Worm (Caenorhabditis elegans) whole organism, young adult: ENCODE results near the gene W03A5.6.
A peak's percentile ranks its signal among the peaks of the same experiment; 100 is the strongest.

ENCODE experiments used
- B0261.1 ChIP-seq: sonication (generic microtip); optimal IDR thresholded peaks from 2 replicates; lab custom pipeline; 2016; ENCODE audit warnings: mild to moderate bottlenecking, missing genetic modification characterization, moderate library complexity, missing compliant biosample characterization
- D2030.7 ChIP-seq: fragments of 200-800 bp; sonication (Bioruptor generic); IDR thresholded peaks from 2 replicates; pipeline ENCODE4 v1.3.6; 2022; ENCODE audit warnings: missing genetic modification reagents, missing genetic modification characterization, missing compliant biosample characterization
- F37B4.10 ChIP-seq: fragments of 200-800 bp; sonication (Bioruptor generic); IDR thresholded peaks from 2 replicates; pipeline ENCODE4 v1.3.6; 2022; ENCODE audit warnings: missing genetic modification characterization, missing compliant biosample characterization
- F52B5.7 ChIP-seq: sonication (generic microtip); optimal IDR thresholded peaks from 2 replicates; lab custom pipeline; 2016; ENCODE audit warnings: mild to moderate bottlenecking, missing genetic modification characterization, missing compliant biosample characterization
- F57C9.4 ChIP-seq: sonication (generic microtip); optimal IDR thresholded peaks from 2 replicates; lab custom pipeline; 2017; ENCODE audit warnings: mild to moderate bottlenecking, missing genetic modification characterization, missing compliant biosample characterization
- K12H6.12 ChIP-seq: fragments of 200-800 bp; sonication (Bioruptor generic); optimal IDR thresholded peaks from 2 replicates; lab custom pipeline; 2018; ENCODE audit warnings: mild to moderate bottlenecking, missing genetic modification characterization, missing compliant biosample characterization
- Y95B8A.8 ChIP-seq: fragments of 200-800 bp; sonication (Bioruptor generic); IDR thresholded peaks from 2 replicates; pipeline ENCODE4 v1.3.6; 2022; ENCODE audit warnings: missing genetic modification reagents, missing genetic modification characterization, missing compliant biosample characterization
- ama-1 ChIP-seq, 3 experiments: fragments of 150-350 bp in 1 of 3; sonication (generic microtip) in 2 of 3; optimal IDR thresholded peaks; 2 replicates each; lab custom pipeline; 2014 to 2018; ENCODE audit warnings: missing biosample characterization in 2 of 3, missing genetic modification characterization in 2 of 3, missing genetic modification reagents in 2 of 3
- aptf-2 ChIP-seq: fragments of 200-800 bp; sonication (Bioruptor generic); conservative IDR thresholded peaks from 2 replicates; pipeline ENCODE4 v1.3.6; 2022; ENCODE audit warnings: missing genetic modification reagents, missing genetic modification characterization, missing compliant biosample characterization
- atf-7 ChIP-seq: sonication (generic microtip); optimal IDR thresholded peaks from 2 replicates; lab custom pipeline; 2017; ENCODE audit warnings: mild to moderate bottlenecking, missing genetic modification characterization, missing compliant biosample characterization
- cebp-1 ChIP-seq, 2 experiments: fragments of 200-800 bp in 1 of 2; sonication (Bioruptor generic) in 1 of 2; sonication (generic microtip) in 1 of 2; IDR thresholded peaks in 1 of 2; optimal IDR thresholded peaks in 1 of 2; 2 replicates each; pipeline versions ENCODE4 v1.3.6 to Lab custom; 2017 to 2022; ENCODE audit warnings: missing compliant biosample characterization in 2 of 2, missing genetic modification characterization in 2 of 2, mild to moderate bottlenecking in 1 of 2, missing genetic modification reagents in 1 of 2, moderate library complexity in 1 of 2
- ceh-27 ChIP-seq: fragments of 200-800 bp; sonication (Bioruptor generic); optimal IDR thresholded peaks from 2 replicates; lab custom pipeline; 2018; ENCODE audit warnings: mild to moderate bottlenecking, missing genetic modification characterization, moderate library complexity, missing compliant biosample characterization
- ceh-40 ChIP-seq: fragments of 200-800 bp; sonication (Bioruptor generic); IDR thresholded peaks from 2 replicates; pipeline ENCODE4 v1.3.6; 2022; ENCODE audit warnings: missing genetic modification characterization, missing compliant biosample characterization
- ceh-91 ChIP-seq: fragments of 200-800 bp; sonication (Bioruptor generic); IDR thresholded peaks from 2 replicates; pipeline ENCODE4 v1.3.6; 2022; ENCODE audit warnings: missing genetic modification reagents, missing genetic modification characterization, missing compliant biosample characterization
- dpff-1 ChIP-seq: sonication (generic microtip); optimal IDR thresholded peaks from 2 replicates; lab custom pipeline; 2017; ENCODE audit warnings: mild to moderate bottlenecking, missing genetic modification characterization, missing compliant biosample characterization
- egl-18 ChIP-seq: fragments of 200-800 bp; sonication (Bioruptor generic); IDR thresholded peaks from 2 replicates; pipeline ENCODE4 v1.3.6; 2022; ENCODE audit warnings: missing genetic modification reagents, missing genetic modification characterization, missing compliant biosample characterization
- egrh-3 ChIP-seq: fragments of 200-800 bp; sonication (Bioruptor generic); IDR thresholded peaks from 2 replicates; pipeline ENCODE4 v1.3.6; 2022; ENCODE audit warnings: missing genetic modification reagents, missing genetic modification characterization, missing compliant biosample characterization
- him-1 ChIP-seq: sonication (generic microtip); optimal IDR thresholded peaks from 2 replicates; lab custom pipeline; 2016; ENCODE audit warnings: missing genotype, missing genetic modification reagents, missing genetic modification characterization, missing compliant biosample characterization
- hsf-1 ChIP-seq: fragments of 200-800 bp; sonication (Bioruptor generic); IDR thresholded peaks from 2 replicates; pipeline ENCODE4 v1.3.6; 2022; ENCODE audit warnings: missing genetic modification reagents, missing genetic modification characterization, missing compliant biosample characterization
- let-526 ChIP-seq: fragments of 200-800 bp; sonication (Bioruptor generic); IDR thresholded peaks from 2 replicates; pipeline ENCODE4 v1.3.6; 2022; ENCODE audit warnings: missing genetic modification reagents, missing genetic modification characterization, missing compliant biosample characterization
- let-607 ChIP-seq, 2 experiments: fragments of 200-800 bp in 1 of 2; sonication (Bioruptor generic) in 1 of 2; sonication (generic microtip) in 1 of 2; optimal IDR thresholded peaks; 2 replicates each; lab custom pipeline; 2016 to 2018; ENCODE audit warnings: mild to moderate bottlenecking in 2 of 2, missing compliant biosample characterization in 2 of 2, missing genetic modification characterization in 2 of 2, moderate library complexity in 2 of 2, missing genotype in 1 of 2
- lin-26 ChIP-seq: fragments of 200-800 bp; sonication (Bioruptor generic); IDR thresholded peaks from 2 replicates; pipeline ENCODE4 v1.3.6; 2022; ENCODE audit warnings: missing genetic modification reagents, missing genetic modification characterization, missing compliant biosample characterization
- lin-54 ChIP-seq: fragments of 200-800 bp; sonication (Bioruptor generic); optimal IDR thresholded peaks from 2 replicates; lab custom pipeline; 2018; ENCODE audit warnings: mild to moderate bottlenecking, missing genetic modification characterization, missing compliant biosample characterization
- madf-6 ChIP-seq: fragments of 200-800 bp; sonication (Bioruptor generic); IDR thresholded peaks from 2 replicates; pipeline ENCODE4 v1.3.6; 2022; ENCODE audit warnings: missing genetic modification reagents, missing genetic modification characterization, missing compliant biosample characterization
- madf-8 ChIP-seq: fragments of 200-800 bp; sonication (Bioruptor generic); conservative IDR thresholded peaks from 2 replicates; pipeline ENCODE4 v1.3.6; 2022; ENCODE audit warnings: missing genetic modification reagents, missing genetic modification characterization, missing compliant biosample characterization
- nfya-1 ChIP-seq: sonication (generic microtip); optimal IDR thresholded peaks from 2 replicates; lab custom pipeline; 2017; ENCODE audit warnings: antibody characterized with exemption, missing compliant biosample characterization, missing genetic modification characterization, borderline replicate concordance; ENCODE audit not compliant: insufficient read depth
- nfya-2 ChIP-seq: fragments of 200-800 bp; sonication (Bioruptor generic); IDR thresholded peaks from 2 replicates; pipeline ENCODE4 v1.3.6; 2022; ENCODE audit warnings: missing genetic modification reagents, missing genetic modification characterization, missing compliant biosample characterization
- nfyb-1 ChIP-seq: fragments of 200-800 bp; sonication (Bioruptor generic); IDR thresholded peaks from 2 replicates; pipeline ENCODE4 v1.3.6; 2022; ENCODE audit warnings: missing genetic modification reagents, missing genetic modification characterization, missing compliant biosample characterization
- nhr-120 ChIP-seq: fragments of 200-800 bp; sonication (Bioruptor generic); IDR thresholded peaks from 2 replicates; pipeline ENCODE4 v1.3.6; 2022; ENCODE audit warnings: missing genetic modification characterization, missing compliant biosample characterization
- nhr-27 ChIP-seq: fragments of 200-800 bp; sonication (Bioruptor generic); optimal IDR thresholded peaks from 2 replicates; lab custom pipeline; 2018; ENCODE audit warnings: mild to moderate bottlenecking, missing genetic modification characterization, moderate library complexity, missing compliant biosample characterization
- rcor-1 ChIP-seq: fragments of 200-800 bp; sonication (Bioruptor generic); IDR thresholded peaks from 2 replicates; pipeline ENCODE4 v1.3.6; 2022; ENCODE audit warnings: missing genetic modification reagents, missing genetic modification characterization, missing compliant biosample characterization
- snpc-1.1 ChIP-seq: sonication (generic microtip); optimal IDR thresholded peaks from 2 replicates; lab custom pipeline; 2017; ENCODE audit warnings: missing genetic modification characterization, mild to moderate bottlenecking, missing compliant biosample characterization, antibody characterized with exemption, moderate library complexity, missing genotype, missing genetic modification reagents; ENCODE audit not compliant: insufficient read depth
- snpc-3.4 ChIP-seq: sonication (generic microtip); optimal IDR thresholded peaks from 2 replicates; lab custom pipeline; 2017; ENCODE audit warnings: missing genetic modification characterization, mild to moderate bottlenecking, missing compliant biosample characterization, antibody characterized with exemption, moderate library complexity, missing genotype, missing genetic modification reagents
- snpc-4 ChIP-seq, 5 experiments: fragments of 150-350 bp in 1 of 5; sonication (generic microtip) in 4 of 5; optimal IDR thresholded peaks; 2 replicates each; lab custom pipeline; 2014 to 2018; ENCODE audit warnings: missing genetic modification characterization in 5 of 5, missing biosample characterization in 3 of 5, antibody characterized with exemption in 2 of 5, mild to moderate bottlenecking in 2 of 5, missing compliant biosample characterization in 2 of 5, missing genotype in 2 of 5, moderate library complexity in 2 of 5, missing genetic modification reagents in 1 of 5
- somi-1 ChIP-seq: fragments of 200-800 bp; sonication (Bioruptor generic); optimal IDR thresholded peaks from 2 replicates; lab custom pipeline; 2018; ENCODE audit warnings: mild to moderate bottlenecking, missing genetic modification characterization, missing compliant biosample characterization
- zfh-2 ChIP-seq: fragments of 200-800 bp; sonication (Bioruptor generic); conservative IDR thresholded peaks from 2 replicates; pipeline ENCODE4 v1.3.6; 2022; ENCODE audit warnings: missing genetic modification reagents, missing genetic modification characterization, missing compliant biosample characterization
- ztf-18 ChIP-seq: sonication (generic microtip); optimal IDR thresholded peaks from 2 replicates; lab custom pipeline; 2016; ENCODE audit warnings: missing genotype, mild to moderate bottlenecking, missing genetic modification characterization, missing compliant biosample characterization
- ztf-3 ChIP-seq: fragments of 200-800 bp; sonication (Bioruptor generic); optimal IDR thresholded peaks from 2 replicates; lab custom pipeline; 2018; ENCODE audit warnings: mild to moderate bottlenecking, missing genetic modification characterization, missing compliant biosample characterization

Gene W03A5.6

DNA sequence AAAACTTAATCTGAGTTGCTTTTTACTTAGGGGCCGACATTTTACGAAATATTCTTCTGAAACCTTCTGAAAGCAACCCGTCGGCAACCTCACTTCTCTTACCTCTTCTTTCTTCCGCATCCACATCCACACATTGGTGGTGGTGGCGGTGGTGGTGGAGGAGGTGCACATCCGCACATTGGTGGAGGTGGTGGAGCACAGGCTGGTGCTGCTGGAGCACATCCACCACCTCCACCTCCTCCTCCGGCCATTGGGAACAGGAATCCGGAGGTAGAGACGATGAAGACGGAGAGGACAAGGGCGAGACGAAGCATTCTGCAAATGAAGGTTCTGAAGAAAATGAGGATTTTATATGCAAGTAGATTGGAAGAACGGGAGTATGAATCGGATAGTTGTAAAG lies 26.8 kb downstream of the W03A5.6 start, which contains the start of gene grl-22:
TSS of gene grl-22 (minus strand) at position 332 of the 400 bp plus-strand sequence.
- no peak for TF ChIP-seq F57C9.4 (tag; lab: Kevin White, UChicago)
- TF ChIP-seq zfh-2 (GFP tag; lab: Robert Waterston, UW), result peak; percentile 86
- TF ChIP-seq nfya-2 (GFP tag; lab: Robert Waterston, UW), result no peak
- no peak for TF ChIP-seq dpff-1 (tag; lab: Kevin White, UChicago)
- TF ChIP-seq ztf-3 (GFP tag; lab: Kevin White, UChicago), result no peak
- peak; percentile 64; the same call in 1 of the 2 replicates for TF ChIP-seq egrh-3

DNA sequence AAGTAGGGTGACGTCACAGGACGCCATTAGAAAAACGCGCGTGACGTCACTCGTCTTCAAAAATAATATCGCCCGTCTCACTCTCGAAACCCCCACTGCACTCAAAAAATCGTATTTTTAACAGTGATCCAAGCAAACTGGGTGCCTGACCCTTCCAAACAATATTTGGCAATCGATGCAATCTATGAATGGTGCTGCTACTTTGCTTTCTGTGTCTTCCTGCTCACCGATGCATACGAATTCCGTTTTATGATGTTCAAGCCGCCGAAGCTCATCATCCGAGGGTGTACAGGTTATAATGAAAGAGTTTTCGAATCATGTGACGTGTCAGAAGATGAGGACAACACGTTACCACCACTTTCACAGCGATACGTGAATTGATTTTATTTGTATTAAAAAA lies 32.9 kb downstream of the W03A5.6 start, which contains the start of gene W03A5.1:
TSS of gene W03A5.1 (plus strand) at position 301 of the 400 bp plus-strand sequence.
- TF ChIP-seq hsf-1 (GFP tag; lab: Robert Waterston, UW) (no peak), cebp-1 (GFP tag; IDR thresholded peaks at IDR 0.05; lab: Robert Waterston, UW) (no peak), cebp-1 (tag; optimal IDR thresholded peaks at IDR 0.05; lab: Kevin White, UChicago) (no peak), atf-7 (tag; lab: Kevin White, UChicago) (no peak), K12H6.12 (tag; lab: Kevin White, UChicago) (no peak), rcor-1 (GFP tag; lab: Robert Waterston, UW) (no peak), madf-6 (GFP tag; lab: Robert Waterston, UW) (no peak), nfyb-1 (no peak), aptf-2 (GFP tag; lab: Robert Waterston, UW) (no peak), ztf-18 (tag; lab: Kevin White, UChicago) (no peak), nhr-27 (tag; lab: Kevin White, UChicago) (no peak), let-607 (tag; optimal IDR thresholded peaks at IDR 0.05; lab: Kevin White, UChicago) (no peak), him-1 (tag; lab: Kevin White, UChicago) (no peak)

DNA sequence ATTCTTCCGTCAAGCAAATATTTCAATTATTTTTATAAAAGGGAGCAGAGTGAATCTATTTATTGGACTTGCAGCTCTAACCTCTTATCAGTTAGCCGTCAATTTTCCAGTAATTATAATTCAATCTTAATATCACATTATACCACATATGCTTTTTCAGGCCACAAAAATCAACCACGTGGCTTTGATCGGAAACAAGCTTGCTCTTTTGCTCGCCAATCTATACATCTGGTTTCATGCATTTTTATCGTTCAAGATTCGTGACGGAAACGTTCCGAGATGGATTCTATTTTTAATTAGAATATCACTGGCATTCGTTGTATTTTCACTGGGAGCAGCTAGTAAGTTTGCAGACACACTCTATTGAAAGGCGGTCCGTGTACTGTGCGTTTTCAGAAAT lies 33.4 kb downstream of the W03A5.6 start:
- no peak for TF ChIP-seq ceh-40 (GFP tag; lab: Robert Waterston, UW)
- no peak for TF ChIP-seq madf-6 (GFP tag; lab: Robert Waterston, UW)
- no peak for TF ChIP-seq ceh-27 (GFP tag; lab: Kevin White, UChicago)

DNA sequence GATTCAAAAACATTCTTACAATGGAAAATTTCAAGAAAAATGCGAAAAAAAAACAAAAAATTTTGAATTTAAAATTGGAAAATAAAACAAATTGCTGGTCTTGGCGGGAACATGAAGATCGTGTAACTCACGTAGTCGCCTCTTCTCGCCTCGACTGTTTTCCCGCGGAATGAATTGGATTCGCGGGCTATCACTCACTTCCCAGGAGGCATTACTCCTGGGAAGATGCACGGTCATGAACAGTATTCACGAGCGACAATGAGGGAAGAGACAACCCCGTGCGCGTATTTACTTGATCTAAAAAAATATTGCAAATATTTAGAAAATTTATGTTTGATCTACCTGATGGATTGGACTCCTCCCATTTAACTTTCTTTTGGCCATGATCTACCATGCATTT lies 34.1 kb downstream of the W03A5.6 start:
- TF ChIP-seq nhr-120 (no peak), ceh-27 (GFP tag; lab: Kevin White, UChicago) (no peak), nfya-1 (tag; lab: Kevin White, UChicago) (no peak), ama-1 (optimal IDR thresholded peaks at IDR 0.05; lab: Kevin White, UChicago) (no peak), ama-1 (GFP tag; optimal IDR thresholded peaks at IDR 0.05; lab: Kevin White, UChicago) (no peak), lin-54 (GFP tag; lab: Kevin White, UChicago) (no peak), cebp-1 (GFP tag; IDR thresholded peaks at IDR 0.05; lab: Robert Waterston, UW) (no peak), cebp-1 (tag; optimal IDR thresholded peaks at IDR 0.05; lab: Kevin White, UChicago) (no peak), D2030.7 (GFP tag; lab: Robert Waterston, UW) (peak; percentile 52), Y95B8A.8 (GFP tag; lab: Robert Waterston, UW) (no peak), hsf-1 (GFP tag; lab: Robert Waterston, UW) (0 out of 2 replicates have a peak, but pooled peaks have one; percentile 11), nfyb-1 (no peak), let-526 (GFP tag; lab: Robert Waterston, UW) (no peak), B0261.1 (tag; lab: Kevin White, UChicago) (no peak), F37B4.10 (no peak), snpc-1.1 (tag; lab: Kevin White, UChicago) (no peak), madf-6 (GFP tag; lab: Robert Waterston, UW) (peak; percentile 92), egrh-3 (no peak), snpc-4 (GFP tag; optimal IDR thresholded peaks at IDR 0.05; lab: Kevin White, UChicago) (no peak), snpc-4 (tag; optimal IDR thresholded peaks at IDR 0.05; lab: Kevin White, UChicago) (no peak), F52B5.7 (tag; lab: Kevin White, UChicago) (no peak), nhr-27 (tag; lab: Kevin White, UChicago) (no peak), aptf-2 (GFP tag; lab: Robert Waterston, UW) (peak; percentile 100), somi-1 (GFP tag; lab: Kevin White, UChicago) (no peak), lin-26 (GFP tag; lab: Robert Waterston, UW) (no peak), snpc-3.4 (tag; lab: Kevin White, UChicago) (no peak), madf-8 (GFP tag; lab: Robert Waterston, UW) (peak; percentile 86), nfya-2 (GFP tag; lab: Robert Waterston, UW) (no peak), atf-7 (tag; lab: Kevin White, UChicago) (no peak), egl-18 (GFP tag; lab: Robert Waterston, UW) (no peak), ceh-91 (peak; percentile 44; the same call in 1 of the 2 replicates), let-607 (tag; optimal IDR thresholded peaks at IDR 0.05; lab: Kevin White, UChicago) (no peak)
